Fruit fly (Drosophila melanogaster): ENCODE measurements around the gene brk.

brk gene

DNA sequence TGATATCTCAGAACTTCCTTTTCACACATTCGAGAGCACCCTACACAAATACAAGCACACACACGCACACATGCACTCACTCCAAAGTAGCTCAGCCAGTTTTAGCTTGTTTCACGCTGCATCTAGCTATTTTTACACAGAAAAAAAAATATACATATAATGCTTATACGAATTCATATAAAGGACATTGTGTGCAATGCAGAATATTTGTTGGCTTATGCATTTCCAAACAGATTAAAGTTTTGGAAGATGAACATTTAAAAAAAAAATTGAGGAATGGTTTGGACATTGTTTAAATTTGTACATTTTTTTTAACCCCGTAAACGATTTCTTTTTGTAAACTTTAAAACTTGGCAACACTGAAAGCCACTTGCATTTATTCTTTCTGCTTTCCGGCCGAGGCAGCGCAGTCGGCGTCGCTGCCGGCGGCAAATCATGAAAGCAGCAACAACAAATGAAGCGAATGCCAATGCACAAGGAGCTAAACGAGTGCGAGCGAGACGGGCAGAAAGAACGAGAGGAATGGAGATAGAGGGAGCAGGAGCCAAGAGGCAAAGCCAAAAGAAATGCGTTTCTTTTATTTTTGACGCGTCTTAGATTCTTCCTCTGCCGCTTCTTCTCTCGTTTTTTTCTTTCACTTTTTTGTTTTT lies 11.4 kb downstream of the brk start (continued):
- peak; percentile 50 for TF ChIP-seq salm (tag; optimal IDR thresholded peaks at IDR 0.05)
- TF ChIP-seq peb (GFP tag; IDR thresholded peaks at IDR 0.05): peak; percentile 54; the same call in 1 of the 2 replicates
- TF ChIP-seq CG18619 (GFP tag; optimal IDR thresholded peaks at IDR 0.05): peak; percentile 65
- peak; percentile 65 for TF ChIP-seq twi (tag; optimal IDR thresholded peaks at IDR 0.05)
- peak; percentile 9 for TF ChIP-seq p53 (GFP tag; optimal IDR thresholded peaks at IDR 0.05)
- no peak for TF ChIP-seq bigmax (GFP tag; optimal IDR thresholded peaks at IDR 0.05)
- peak; percentile 35 for TF ChIP-seq HLH54F (GFP tag; optimal IDR thresholded peaks at IDR 0.05)
- no peak for TF ChIP-seq CG11085 (GFP tag; IDR thresholded peaks at IDR 0.05)
- TF ChIP-seq CG1024 (GFP tag; IDR thresholded peaks at IDR 0.05): no peak
- TF ChIP-seq grau (tag; optimal IDR thresholded peaks at IDR 0.05): peak; percentile 77
- TF ChIP-seq Myb (GFP tag; optimal IDR thresholded peaks at IDR 0.05): no peak
- peak; percentile 78 for TF ChIP-seq croc (GFP tag; conservative IDR thresholded peaks at IDR 0.05)
- TF ChIP-seq btn (GFP tag; optimal IDR thresholded peaks at IDR 0.05): peak; percentile 33
- TF ChIP-seq fd3F (GFP tag; optimal IDR thresholded peaks at IDR 0.05): no peak
- peak; percentile 87 for TF ChIP-seq trem (tag; optimal IDR thresholded peaks at IDR 0.05)
- TF ChIP-seq Drgx (GFP tag; IDR thresholded peaks at IDR 0.05): peak; percentile 61
- TF ChIP-seq CG10979 (tag; optimal IDR thresholded peaks at IDR 0.05): peak; percentile 94
- peak; percentile 84 for TF ChIP-seq unpg (GFP tag; optimal IDR thresholded peaks at IDR 0.05)
- TF ChIP-seq Six4 (GFP tag; optimal IDR thresholded peaks at IDR 0.05): peak; percentile 70
- no peak for TF ChIP-seq sr (GFP tag; IDR thresholded peaks at IDR 0.05)
- no peak for TF ChIP-seq Dll (GFP tag; IDR thresholded peaks at IDR 0.05; ENCODE audit: partially characterized antibody)
- TF ChIP-seq CG6765 (GFP tag; optimal IDR thresholded peaks at IDR 0.05): no peak
- TF ChIP-seq CG6683 (GFP tag; optimal IDR thresholded peaks at IDR 0.05): no peak
- peak; percentile 83 for TF ChIP-seq CG7839 (tag; optimal IDR thresholded peaks at IDR 0.05)
- TF ChIP-seq CG7556 (GFP tag; optimal IDR thresholded peaks at IDR 0.05): peak; percentile 85
- no peak for TF ChIP-seq CG15073 (GFP tag; optimal IDR thresholded peaks at IDR 0.05)
- TF ChIP-seq ssp (GFP tag; IDR thresholded peaks at IDR 0.05): peak; percentile 61
- peak; percentile 62 for TF ChIP-seq onecut (GFP tag; IDR thresholded peaks at IDR 0.05)
- TF ChIP-seq CG7928 (GFP tag; optimal IDR thresholded peaks at IDR 0.05): no peak
- TF ChIP-seq pros (GFP tag; optimal IDR thresholded peaks at IDR 0.05): peak; percentile 76
- TF ChIP-seq Doc2 (GFP tag; IDR thresholded peaks at IDR 0.05): no peak
- TF ChIP-seq lab (GFP tag; optimal IDR thresholded peaks at IDR 0.05): peak; percentile 53
- peak; percentile 60 for TF ChIP-seq lmd (GFP tag; IDR thresholded peaks at IDR 0.05)
- TF ChIP-seq MESR4 (GFP tag; optimal IDR thresholded peaks at IDR 0.05): no peak
- TF ChIP-seq ato (GFP tag; IDR thresholded peaks at IDR 0.05; ENCODE audit: partially characterized antibody): no peak
- TF ChIP-seq gce (GFP tag; IDR thresholded peaks at IDR 0.05): 0 out of 3 replicates have a peak, but pooled peaks have one; percentile 41
- TF ChIP-seq Chrac-16 (GFP tag; optimal IDR thresholded peaks at IDR 0.05): peak; percentile 83
- TF ChIP-seq CG3847 (GFP tag; IDR thresholded peaks at IDR 0.05): no peak
- peak; percentile 61 for TF ChIP-seq CG17568 (GFP tag; optimal IDR thresholded peaks at IDR 0.05)
- TF ChIP-seq CG11398 (GFP tag; optimal IDR thresholded peaks at IDR 0.05): no peak
- peak; percentile 61 for TF ChIP-seq Bdp1 (GFP tag; optimal IDR thresholded peaks at IDR 0.05)
- TF ChIP-seq CG15696 (tag; optimal IDR thresholded peaks at IDR 0.05): peak; percentile 88
- no peak for TF ChIP-seq dimm (GFP tag; IDR thresholded peaks at IDR 0.05)
- TF ChIP-seq Med (GFP tag): peak; percentile 70
- TF ChIP-seq CG9609 (GFP tag; optimal IDR thresholded peaks at IDR 0.05): peak; percentile 29
- TF ChIP-seq sim (GFP tag; IDR thresholded peaks at IDR 0.05): peak; percentile 8; the same call in 1 of the 2 replicates
- TF ChIP-seq Xbp1 (GFP tag; optimal IDR thresholded peaks at IDR 0.05): peak; percentile 81
- 0 out of 3 replicates have a peak, but pooled peaks have one; percentile 21 for TF ChIP-seq CG11093 (GFP tag; IDR thresholded peaks at IDR 0.05)
- no peak for TF ChIP-seq Kr (GFP tag; optimal IDR thresholded peaks at IDR 0.05)
- no peak for TF ChIP-seq CG15479 (GFP tag; optimal IDR thresholded peaks at IDR 0.05)
